Worm (Caenorhabditis elegans) whole organism, early embryonic: ENCODE results near the gene K05F1.1.

Experiments used
- ama-1 ChIP-seq: fragments of 150-350 bp; optimal IDR thresholded peaks from 2 replicates; lab custom pipeline; 2014
- ceh-36 ChIP-seq: sonication (generic microtip); optimal IDR thresholded peaks from 2 replicates; lab custom pipeline; 2016; ENCODE audit warnings: missing genetic modification characterization, inconsistent platforms, missing compliant biosample characterization
- sea-1 ChIP-seq: fragments of 200-800 bp; sonication (Bioruptor generic); conservative IDR thresholded peaks from 2 replicates; pipeline ENCODE4 v1.3.6; 2022; ENCODE audit warnings: missing genetic modification characterization, missing compliant biosample characterization

- TF ChIP-seq sea-1 (GFP tag; lab: Robert Waterston, UW) = no peak
- TF ChIP-seq ama-1 (lab: Kevin White, UChicago) = no peak
- TF ChIP-seq ceh-36 (tag; lab: Kevin White, UChicago) = no peak
These were observed 23.8 kb upstream of the K05F1.1 start for ce11 chrII:5777372-5777771.
